Worm (Caenorhabditis elegans) whole organism, L2 larva: Measurements from ENCODE around the gene F52B11.5.

Source experiments
- ceh-82 ChIP-seq: fragments of 150-350 bp; optimal IDR thresholded peaks from 2 replicates; lab custom pipeline; 2014; ENCODE audit warnings: missing biosample characterization, missing genetic modification characterization
- nhr-10 ChIP-seq: sonication (generic microtip); optimal IDR thresholded peaks from 2 replicates; lab custom pipeline; 2017; ENCODE audit warnings: missing biosample characterization, missing genetic modification characterization
- nhr-237 ChIP-seq: fragments of 150-350 bp; optimal IDR thresholded peaks from 2 replicates; lab custom pipeline; 2014; ENCODE audit warnings: missing biosample characterization, missing genetic modification characterization
- sma-9 ChIP-seq, 2 experiments: fragments of 150-350 bp in 1 of 2; sonication (generic microtip) in 1 of 2; optimal IDR thresholded peaks; 2 replicates each; lab custom pipeline; 2014 to 2016; ENCODE audit warnings: missing genetic modification characterization in 2 of 2, mild to moderate bottlenecking in 1 of 2, missing biosample characterization in 1 of 2, missing compliant biosample characterization in 1 of 2, missing genetic modification reagents in 1 of 2, moderate library complexity in 1 of 2
- unc-55 ChIP-seq: fragments of 150-350 bp; sonication (generic microtip); optimal IDR thresholded peaks from 3 replicates; lab custom pipeline; 2014; ENCODE audit warnings: missing biosample characterization, missing genetic modification reagents, missing genetic modification characterization

DNA sequence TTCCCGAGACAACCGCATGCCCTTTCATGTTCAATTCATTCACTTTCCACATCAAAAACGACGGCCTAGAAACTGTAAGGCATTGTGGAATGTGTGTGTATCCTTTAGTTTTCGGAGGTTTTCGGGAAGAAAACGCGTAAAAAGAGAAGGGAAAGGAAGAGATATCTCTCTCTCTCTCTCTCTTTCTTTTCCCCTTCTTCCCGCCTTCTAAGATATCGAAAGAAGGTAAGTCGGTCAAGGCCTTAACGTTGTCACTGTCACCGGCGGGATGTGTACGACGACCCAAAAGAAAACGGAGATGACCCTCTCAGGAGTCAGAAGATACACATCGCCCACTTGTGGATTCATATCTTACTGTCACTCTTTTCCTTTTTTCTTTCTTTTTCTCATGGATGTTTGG, 13.3 kb downstream of the F52B11.5 start:
- TF ChIP-seq sma-9 (GFP tag; optimal IDR thresholded peaks at IDR 0.05; lab: Kevin White, UChicago) (peak; percentile 2), sma-9 (tag; optimal IDR thresholded peaks at IDR 0.05; lab: Kevin White, UChicago) (no peak), nhr-10 (tag; lab: Kevin White, UChicago) (no peak), nhr-237 (tag; lab: Kevin White, UChicago) (no peak), ceh-82 (tag; lab: Kevin White, UChicago) (no peak), unc-55 (GFP tag; lab: Kevin White, UChicago) (no peak)
